Fruit fly (Drosophila melanogaster) whole organism, adult: ENCODE data around the gene Sp7.

Experiments used
- CG14711 ChIP-seq: fragments of 200-800 bp; sonication (Bioruptor generic); optimal IDR thresholded peaks from 2 replicates; lab custom pipeline; 2018; ENCODE audit warnings: missing biosample characterization, mild to moderate bottlenecking, missing genetic modification characterization, moderate library complexity
- Hr96 ChIP-seq: fragments of 200-800 bp; sonication (Bioruptor generic); optimal IDR thresholded peaks from 2 replicates; lab custom pipeline; 2016; ENCODE audit warnings: missing biosample characterization, missing genetic modification characterization
- bab1 ChIP-seq: fragments of 200-800 bp; sonication (Bioruptor generic); optimal IDR thresholded peaks from 3 replicates; lab custom pipeline; 2019; ENCODE audit warnings: missing biosample characterization, mild to moderate bottlenecking, missing genetic modification characterization, moderate library complexity
- cnc ChIP-seq, 2 experiments: fragments of >200 bp; optimal IDR thresholded peaks; 2 replicates each; lab custom pipeline; 2017
- ovo ChIP-seq: fragments of 200-800 bp; sonication (Bioruptor generic); optimal IDR thresholded peaks from 2 replicates; lab custom pipeline; 2016; ENCODE audit warnings: missing biosample characterization, missing genetic modification characterization
- pad ChIP-seq: fragments of 200-800 bp; sonication (Bioruptor generic); optimal IDR thresholded peaks from 3 replicates; lab custom pipeline; 2017; ENCODE audit warnings: missing biosample characterization, missing genetic modification characterization, mild to moderate bottlenecking, moderate library complexity, missing genetic modification reagents

- TF ChIP-seq ovo (peak; percentile 36), bab1 (GFP tag; lab: Kevin White, UChicago) (peak; percentile 21), CG14711 (no peak), Hr96 (GFP tag; lab: Kevin White, UChicago) (peak; percentile 31), pad (GFP tag; lab: Kevin White, UChicago) (no peak), cnc (optimal IDR thresholded peaks at IDR 0.05; lab: Kevin White, UChicago) (no peak)
Observed at dm6 chr3R:7793855-7794254, 34.3 kb downstream of the Sp7 start, which contains the start of gene CG2641.
